Worm (Caenorhabditis elegans): ENCODE data around the gene D2007.1.

DNA sequence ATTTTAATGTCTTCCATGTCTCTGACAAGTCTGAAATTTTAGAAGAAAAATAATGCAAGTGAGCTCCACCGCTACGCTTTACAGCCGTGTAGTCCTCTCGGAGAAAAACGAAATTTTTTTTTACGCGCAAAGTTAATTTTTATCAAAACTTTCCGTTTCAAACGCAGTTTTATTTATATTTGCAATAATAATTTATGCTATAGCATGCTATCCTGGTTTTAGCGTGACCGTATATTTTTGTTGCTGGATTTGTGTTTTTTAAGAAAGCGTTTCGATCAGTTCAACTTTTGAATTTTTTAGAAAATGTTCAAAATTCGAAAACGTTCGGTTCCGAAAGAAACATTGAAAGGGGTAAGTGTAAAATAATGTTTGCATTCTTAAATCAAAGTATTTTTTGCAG is 36.4 kb downstream of the D2007.1 start, which contains the start of gene C50C3.1:
- no peak for TF ChIP-seq pag-3 (tag; optimal IDR thresholded peaks at IDR 0.05; ENCODE audit: borderline replicate concordance)
- TF ChIP-seq nhr-11 (tag; optimal IDR thresholded peaks at IDR 0.05): no peak
- no peak for TF ChIP-seq syd-9 (tag; optimal IDR thresholded peaks at IDR 0.05)
- TF ChIP-seq nfya-1 (tag; optimal IDR thresholded peaks at IDR 0.05): no peak
- TF ChIP-seq hlh-30 (tag; optimal IDR thresholded peaks at IDR 0.05; ENCODE audit: insufficient read depth): no peak
- no peak for TF ChIP-seq gmeb-2 (tag; optimal IDR thresholded peaks at IDR 0.05)
- TF ChIP-seq pha-2 (tag; optimal IDR thresholded peaks at IDR 0.05): no peak
- no peak for TF ChIP-seq tbx-2 (tag; optimal IDR thresholded peaks at IDR 0.05)
- TF ChIP-seq unc-3 (GFP tag; conservative IDR thresholded peaks at IDR 0.05): no peak
- no peak for TF ChIP-seq unc-3 (tag; optimal IDR thresholded peaks at IDR 0.05)
- TF ChIP-seq dmd-4 (tag; optimal IDR thresholded peaks at IDR 0.05; ENCODE audit: borderline replicate concordance): no peak
- no peak for TF ChIP-seq pha-4 (tag; optimal IDR thresholded peaks at IDR 0.05)
- TF ChIP-seq eyg-1 (tag; optimal IDR thresholded peaks at IDR 0.05): no peak
- TF ChIP-seq ceh-45 (GFP tag; IDR thresholded peaks at IDR 0.05): no peak
- TF ChIP-seq che-1 (tag; optimal IDR thresholded peaks at IDR 0.05): no peak

All from whole organism, late embryonic.